Fruit fly (Drosophila melanogaster): Measurements from ENCODE around the gene Ypel.

dm6 chrX:10247366-10247765 is 35.2 kb upstream of the Ypel start:
- TF ChIP-seq Myc (optimal IDR thresholded peaks at IDR 0.05) = no peak
- no peak for TF ChIP-seq Hr83 (GFP tag; optimal IDR thresholded peaks at IDR 0.05; ENCODE audit: poor library complexity, severe bottlenecking)
- no peak for TF ChIP-seq h (GFP tag; optimal IDR thresholded peaks at IDR 0.05)
- no peak for TF ChIP-seq Rel (GFP tag; optimal IDR thresholded peaks at IDR 0.05)
- TF ChIP-seq Rel (tag; optimal IDR thresholded peaks at IDR 0.05) = no peak
- no peak for TF ChIP-seq br (GFP tag; optimal IDR thresholded peaks at IDR 0.05)
- no peak for TF ChIP-seq pan (optimal IDR thresholded peaks at IDR 0.05)
- no peak for TF ChIP-seq Hr78 (GFP tag; optimal IDR thresholded peaks at IDR 0.05)
- TF ChIP-seq Dfd (GFP tag; optimal IDR thresholded peaks at IDR 0.05) = no peak
- TF ChIP-seq foxo (GFP tag; optimal IDR thresholded peaks at IDR 0.05) = no peak
- TF ChIP-seq usp (GFP tag; optimal IDR thresholded peaks at IDR 0.05) = no peak
- TF ChIP-seq Hnf4 (GFP tag; optimal IDR thresholded peaks at IDR 0.05) = no peak
- no peak for TF ChIP-seq brk (GFP tag; optimal IDR thresholded peaks at IDR 0.05)
- no peak for TF ChIP-seq psq (GFP tag; optimal IDR thresholded peaks at IDR 0.05)
- TF ChIP-seq sage (GFP tag; optimal IDR thresholded peaks at IDR 0.05) = no peak

Data from whole organism, wandering third instar larva.